Worm (Caenorhabditis elegans) whole organism, young adult: ENCODE measurements around the gene T07A5.7.

Experiments used
- B0035.1 ChIP-seq: sonication (generic microtip); optimal IDR thresholded peaks from 2 replicates; lab custom pipeline; 2016; ENCODE audit warnings: missing genetic modification characterization, mild to moderate bottlenecking, missing compliant biosample characterization, missing genotype, missing genetic modification reagents
- C17E4.6 ChIP-seq: fragments of 200-800 bp; sonication (Bioruptor generic); IDR thresholded peaks from 2 replicates; pipeline ENCODE4 v1.3.6; 2022; ENCODE audit warnings: missing genetic modification reagents, missing genetic modification characterization, missing compliant biosample characterization
- D2030.7 ChIP-seq: fragments of 200-800 bp; sonication (Bioruptor generic); IDR thresholded peaks from 2 replicates; pipeline ENCODE4 v1.3.6; 2022; ENCODE audit warnings: missing genetic modification reagents, missing genetic modification characterization, missing compliant biosample characterization
- F22D6.2 ChIP-seq: sonication (generic microtip); optimal IDR thresholded peaks from 2 replicates; lab custom pipeline; 2016; ENCODE audit warnings: mild to moderate bottlenecking, missing genetic modification characterization, missing compliant biosample characterization
- F23B12.7 ChIP-seq: sonication (generic microtip); optimal IDR thresholded peaks from 2 replicates; lab custom pipeline; 2017; ENCODE audit warnings: missing genetic modification characterization, mild to moderate bottlenecking, missing compliant biosample characterization, antibody characterized with exemption, moderate library complexity; ENCODE audit not compliant: insufficient read depth
- F52B5.7 ChIP-seq: sonication (generic microtip); optimal IDR thresholded peaks from 2 replicates; lab custom pipeline; 2016; ENCODE audit warnings: mild to moderate bottlenecking, missing genetic modification characterization, missing compliant biosample characterization
- F57A8.1 ChIP-seq: fragments of 200-800 bp; sonication (Bioruptor generic); optimal IDR thresholded peaks from 2 replicates; lab custom pipeline; 2018; ENCODE audit warnings: mild to moderate bottlenecking, missing genetic modification characterization, moderate library complexity, missing compliant biosample characterization
- T07F8.4 ChIP-seq: sonication (generic microtip); optimal IDR thresholded peaks from 2 replicates; lab custom pipeline; 2016; ENCODE audit warnings: mild to moderate bottlenecking, missing genetic modification characterization, moderate library complexity, missing compliant biosample characterization
- Y56A3A.18 ChIP-seq: fragments of 200-800 bp; sonication (Bioruptor generic); IDR thresholded peaks from 2 replicates; pipeline ENCODE4 v1.3.6; 2022; ENCODE audit warnings: missing genetic modification reagents, missing genetic modification characterization, missing compliant biosample characterization
- Y95B8A.8 ChIP-seq: fragments of 200-800 bp; sonication (Bioruptor generic); IDR thresholded peaks from 2 replicates; pipeline ENCODE4 v1.3.6; 2022; ENCODE audit warnings: missing genetic modification reagents, missing genetic modification characterization, missing compliant biosample characterization
- akir-1 ChIP-seq: fragments of 200-800 bp; sonication (Bioruptor generic); optimal IDR thresholded peaks from 2 replicates; lab custom pipeline; 2018; ENCODE audit warnings: mild to moderate bottlenecking, missing genetic modification characterization, moderate library complexity, missing compliant biosample characterization
- aptf-2 ChIP-seq: fragments of 200-800 bp; sonication (Bioruptor generic); conservative IDR thresholded peaks from 2 replicates; pipeline ENCODE4 v1.3.6; 2022; ENCODE audit warnings: missing genetic modification reagents, missing genetic modification characterization, missing compliant biosample characterization
- athp-1 ChIP-seq: sonication (generic microtip); optimal IDR thresholded peaks from 2 replicates; lab custom pipeline; 2017; ENCODE audit warnings: mild to moderate bottlenecking, missing genetic modification characterization, missing compliant biosample characterization
- attf-3 ChIP-seq: fragments of 200-800 bp; sonication (Bioruptor generic); conservative IDR thresholded peaks from 2 replicates; pipeline ENCODE4 v1.3.6; 2022; ENCODE audit warnings: missing genetic modification reagents, missing genetic modification characterization, missing compliant biosample characterization
- attf-5 ChIP-seq: fragments of 200-800 bp; sonication (Bioruptor generic); optimal IDR thresholded peaks from 2 replicates; lab custom pipeline; 2018; ENCODE audit warnings: mild to moderate bottlenecking, missing genetic modification characterization, missing compliant biosample characterization
- bed-1 ChIP-seq: fragments of 200-800 bp; sonication (Bioruptor generic); IDR thresholded peaks from 2 replicates; pipeline ENCODE4 v1.3.6; 2022; ENCODE audit warnings: missing genetic modification reagents, missing genetic modification characterization, missing compliant biosample characterization
- ccch-3 ChIP-seq: fragments of 200-800 bp; sonication (Bioruptor generic); optimal IDR thresholded peaks from 2 replicates; lab custom pipeline; 2018; ENCODE audit warnings: mild to moderate bottlenecking, missing genetic modification characterization, missing compliant biosample characterization
- cebp-1 ChIP-seq, 2 experiments: fragments of 200-800 bp in 1 of 2; sonication (Bioruptor generic) in 1 of 2; sonication (generic microtip) in 1 of 2; IDR thresholded peaks in 1 of 2; optimal IDR thresholded peaks in 1 of 2; 2 replicates each; pipeline versions ENCODE4 v1.3.6 to Lab custom; 2017 to 2022; ENCODE audit warnings: missing compliant biosample characterization in 2 of 2, missing genetic modification characterization in 2 of 2, mild to moderate bottlenecking in 1 of 2, missing genetic modification reagents in 1 of 2, moderate library complexity in 1 of 2
- ceh-100 ChIP-seq: fragments of 200-800 bp; sonication (Bioruptor generic); IDR thresholded peaks from 2 replicates; pipeline ENCODE4 v1.3.6; 2022; ENCODE audit warnings: missing genetic modification reagents, missing genetic modification characterization, missing compliant biosample characterization
- dox-1 ChIP-seq: fragments of 200-800 bp; sonication (Bioruptor generic); IDR thresholded peaks from 2 replicates; pipeline ENCODE4 v1.3.6; 2022; ENCODE audit warnings: missing genetic modification reagents, missing genetic modification characterization, missing compliant biosample characterization
- dpff-1 ChIP-seq: sonication (generic microtip); optimal IDR thresholded peaks from 2 replicates; lab custom pipeline; 2017; ENCODE audit warnings: mild to moderate bottlenecking, missing genetic modification characterization, missing compliant biosample characterization
- efl-1 ChIP-seq: fragments of 150-350 bp; optimal IDR thresholded peaks from 2 replicates; lab custom pipeline; 2014; ENCODE audit warnings: missing biosample characterization, missing genetic modification reagents, missing genetic modification characterization
- egl-18 ChIP-seq: fragments of 200-800 bp; sonication (Bioruptor generic); IDR thresholded peaks from 2 replicates; pipeline ENCODE4 v1.3.6; 2022; ENCODE audit warnings: missing genetic modification reagents, missing genetic modification characterization, missing compliant biosample characterization
- egl-44 ChIP-seq: fragments of 200-800 bp; sonication (Bioruptor generic); IDR thresholded peaks from 2 replicates; pipeline ENCODE4 v1.3.6; 2022; ENCODE audit warnings: missing genetic modification reagents, missing genetic modification characterization, missing compliant biosample characterization
- egrh-3 ChIP-seq: fragments of 200-800 bp; sonication (Bioruptor generic); IDR thresholded peaks from 2 replicates; pipeline ENCODE4 v1.3.6; 2022; ENCODE audit warnings: missing genetic modification reagents, missing genetic modification characterization, missing compliant biosample characterization
- ekl-4 ChIP-seq: fragments of 200-800 bp; sonication (Bioruptor generic); IDR thresholded peaks from 2 replicates; pipeline ENCODE4 v1.3.6; 2022; ENCODE audit warnings: missing genetic modification reagents, missing genetic modification characterization, missing compliant biosample characterization
- ets-4 ChIP-seq: fragments of 200-800 bp; sonication (Bioruptor generic); optimal IDR thresholded peaks from 2 replicates; lab custom pipeline; 2018; ENCODE audit warnings: mild to moderate bottlenecking, missing genetic modification characterization, missing compliant biosample characterization
- lag-1 ChIP-seq: fragments of 200-800 bp; sonication (Bioruptor generic); IDR thresholded peaks from 2 replicates; pipeline ENCODE4 v1.3.6; 2022; ENCODE audit warnings: missing genetic modification reagents, missing genetic modification characterization, missing compliant biosample characterization
- let-607 ChIP-seq, 2 experiments: fragments of 200-800 bp in 1 of 2; sonication (Bioruptor generic) in 1 of 2; sonication (generic microtip) in 1 of 2; optimal IDR thresholded peaks; 2 replicates each; lab custom pipeline; 2016 to 2018; ENCODE audit warnings: mild to moderate bottlenecking in 2 of 2, missing compliant biosample characterization in 2 of 2, missing genetic modification characterization in 2 of 2, moderate library complexity in 2 of 2, missing genotype in 1 of 2
- lin-26 ChIP-seq: fragments of 200-800 bp; sonication (Bioruptor generic); IDR thresholded peaks from 2 replicates; pipeline ENCODE4 v1.3.6; 2022; ENCODE audit warnings: missing genetic modification reagents, missing genetic modification characterization, missing compliant biosample characterization
- lin-40 ChIP-seq: sonication (generic microtip); optimal IDR thresholded peaks from 2 replicates; lab custom pipeline; 2016; ENCODE audit warnings: missing genetic modification characterization, mild to moderate bottlenecking, missing compliant biosample characterization, missing genotype, missing genetic modification reagents
- lir-1 ChIP-seq: fragments of 200-800 bp; sonication (Bioruptor generic); conservative IDR thresholded peaks from 2 replicates; pipeline ENCODE4 v1.3.6; 2022; ENCODE audit warnings: missing genetic modification reagents, missing genetic modification characterization, missing compliant biosample characterization
- madf-6 ChIP-seq: fragments of 200-800 bp; sonication (Bioruptor generic); IDR thresholded peaks from 2 replicates; pipeline ENCODE4 v1.3.6; 2022; ENCODE audit warnings: missing genetic modification reagents, missing genetic modification characterization, missing compliant biosample characterization
- madf-8 ChIP-seq: fragments of 200-800 bp; sonication (Bioruptor generic); conservative IDR thresholded peaks from 2 replicates; pipeline ENCODE4 v1.3.6; 2022; ENCODE audit warnings: missing genetic modification reagents, missing genetic modification characterization, missing compliant biosample characterization
- mxl-1 ChIP-seq: sonication (generic microtip); optimal IDR thresholded peaks from 2 replicates; lab custom pipeline; 2016; ENCODE audit warnings: missing genetic modification characterization, missing compliant biosample characterization
- nfyb-1 ChIP-seq: fragments of 200-800 bp; sonication (Bioruptor generic); IDR thresholded peaks from 2 replicates; pipeline ENCODE4 v1.3.6; 2022; ENCODE audit warnings: missing genetic modification reagents, missing genetic modification characterization, missing compliant biosample characterization
- nhr-120 ChIP-seq: fragments of 200-800 bp; sonication (Bioruptor generic); IDR thresholded peaks from 2 replicates; pipeline ENCODE4 v1.3.6; 2022; ENCODE audit warnings: missing genetic modification characterization, missing compliant biosample characterization
- nhr-179 ChIP-seq: sonication (generic microtip); optimal IDR thresholded peaks from 2 replicates; lab custom pipeline; 2016; ENCODE audit warnings: mild to moderate bottlenecking, missing genetic modification characterization, missing compliant biosample characterization
- nhr-80 ChIP-seq: sonication (generic microtip); optimal IDR thresholded peaks from 2 replicates; lab custom pipeline; 2016; ENCODE audit warnings: missing genetic modification characterization, missing compliant biosample characterization
- rec-8 ChIP-seq, 2 experiments: sonication (generic microtip); optimal IDR thresholded peaks; 2 replicates each; lab custom pipeline; 2016; ENCODE audit warnings: mild to moderate bottlenecking in 2 of 2, missing genetic modification characterization in 2 of 2, missing genetic modification reagents in 2 of 2, missing genotype in 2 of 2, missing biosample characterization in 1 of 2, missing compliant biosample characterization in 1 of 2, moderate library complexity in 1 of 2
- repo-1 ChIP-seq: sonication (generic microtip); optimal IDR thresholded peaks from 2 replicates; lab custom pipeline; 2017; ENCODE audit warnings: mild to moderate bottlenecking, missing genetic modification characterization, missing compliant biosample characterization
- sptf-2 ChIP-seq: fragments of 200-800 bp; sonication (Bioruptor generic); optimal IDR thresholded peaks from 2 replicates; lab custom pipeline; 2018; ENCODE audit warnings: mild to moderate bottlenecking, missing genetic modification characterization, missing compliant biosample characterization
- tbx-9 ChIP-seq: sonication (generic microtip); optimal IDR thresholded peaks from 2 replicates; lab custom pipeline; 2016; ENCODE audit warnings: borderline replicate concordance, missing genetic modification characterization, inconsistent platforms, missing compliant biosample characterization
- unc-130 ChIP-seq: sonication (generic microtip); optimal IDR thresholded peaks from 2 replicates; lab custom pipeline; 2016; ENCODE audit warnings: missing genetic modification reagents, missing genetic modification characterization, missing compliant biosample characterization
- xnd-1 ChIP-seq: sonication (generic microtip); optimal IDR thresholded peaks from 2 replicates; lab custom pipeline; 2016; ENCODE audit warnings: missing genotype, missing genetic modification reagents, missing genetic modification characterization, missing compliant biosample characterization
- ztf-22 ChIP-seq: fragments of 200-800 bp; sonication (Bioruptor generic); optimal IDR thresholded peaks from 2 replicates; lab custom pipeline; 2018; ENCODE audit warnings: mild to moderate bottlenecking, missing genetic modification characterization, moderate library complexity, missing compliant biosample characterization
- ztf-25 ChIP-seq: fragments of 200-800 bp; sonication (Bioruptor generic); IDR thresholded peaks from 2 replicates; pipeline ENCODE4 v1.3.6; 2022; ENCODE audit warnings: missing genetic modification reagents, missing genetic modification characterization, missing compliant biosample characterization

Gene T07A5.7

ce11 chrIII:10337508-10338166 lies 26.7 kb upstream of the T07A5.7 start, which contains the start of gene ttr-15:
Gene ttr-15, plus strand, starts transcription at chrIII:10337847.
- no peak for TF ChIP-seq T07F8.4 (tag; lab: Kevin White, UChicago)
- TF ChIP-seq attf-3: no peak
- TF ChIP-seq attf-5 (GFP tag; lab: Kevin White, UChicago): no peak
- TF ChIP-seq F57A8.1 (GFP tag; lab: Kevin White, UChicago): no peak
- TF ChIP-seq egl-18 (GFP tag; lab: Robert Waterston, UW): no peak
- no peak for TF ChIP-seq dox-1 (GFP tag; lab: Robert Waterston, UW)
- TF ChIP-seq Y56A3A.18 (GFP tag; lab: Robert Waterston, UW): 0 out of 2 replicates have a peak, but pooled peaks have one; percentile 45
- TF ChIP-seq madf-8 (GFP tag; lab: Robert Waterston, UW): no peak
- no peak for TF ChIP-seq F22D6.2 (tag; lab: Kevin White, UChicago)
- TF ChIP-seq sptf-2 (GFP tag; lab: Kevin White, UChicago): no peak
- no peak for TF ChIP-seq akir-1 (GFP tag; lab: Kevin White, UChicago)
- TF ChIP-seq rec-8 (tag; optimal IDR thresholded peaks at IDR 0.05; lab: Kevin White, UChicago): no peak
- TF ChIP-seq let-607 (tag; optimal IDR thresholded peaks at IDR 0.05; lab: Kevin White, UChicago): no peak
- peak; percentile 30; the same call in 1 of the 2 replicates for TF ChIP-seq lin-26 (GFP tag; lab: Robert Waterston, UW)
- 0 out of 2 replicates have a peak, but pooled peaks have one; percentile 25 for TF ChIP-seq madf-6 (GFP tag; lab: Robert Waterston, UW)
- peak; percentile 73 for TF ChIP-seq B0035.1
- TF ChIP-seq tbx-9 (tag; lab: Kevin White, UChicago): peak; percentile 71
- no peak for TF ChIP-seq cebp-1 (GFP tag; IDR thresholded peaks at IDR 0.05; lab: Robert Waterston, UW)
- peak; percentile 39 for TF ChIP-seq cebp-1 (tag; optimal IDR thresholded peaks at IDR 0.05; lab: Kevin White, UChicago)
- no peak for TF ChIP-seq D2030.7
- no peak for TF ChIP-seq mxl-1 (tag; lab: Kevin White, UChicago)
- TF ChIP-seq nhr-80: no peak
- no peak for TF ChIP-seq ceh-100 (GFP tag; lab: Robert Waterston, UW)
- no peak for TF ChIP-seq xnd-1 (tag; lab: Kevin White, UChicago)
- no peak for TF ChIP-seq ccch-3 (GFP tag; lab: Kevin White, UChicago)
- TF ChIP-seq F52B5.7 (tag; lab: Kevin White, UChicago): no peak
- TF ChIP-seq lir-1 (GFP tag; lab: Robert Waterston, UW): no peak
- no peak for TF ChIP-seq ztf-22
- TF ChIP-seq ets-4 (GFP tag; lab: Kevin White, UChicago): no peak
- no peak for TF ChIP-seq athp-1 (tag; lab: Kevin White, UChicago)
- no peak for TF ChIP-seq C17E4.6 (GFP tag; lab: Robert Waterston, UW)
- peak; percentile 22 for TF ChIP-seq repo-1 (tag; lab: Kevin White, UChicago)
- no peak for TF ChIP-seq ekl-4 (GFP tag; lab: Robert Waterston, UW)
- TF ChIP-seq egl-44: no peak
- TF ChIP-seq lin-40: peak; percentile 57
- TF ChIP-seq nhr-179: no peak
- no peak for TF ChIP-seq unc-130
- TF ChIP-seq Y95B8A.8: no peak
- no peak for TF ChIP-seq nhr-120 (GFP tag; lab: Robert Waterston, UW)
- no peak for TF ChIP-seq bed-1
- no peak for TF ChIP-seq aptf-2
- no peak for TF ChIP-seq egrh-3
- no peak for TF ChIP-seq lag-1
- TF ChIP-seq dpff-1 (tag; lab: Kevin White, UChicago): no peak
- no peak for TF ChIP-seq ztf-25 (GFP tag; lab: Robert Waterston, UW)
- no peak for TF ChIP-seq efl-1 (GFP tag; lab: Kevin White, UChicago)
- TF ChIP-seq nfyb-1 (GFP tag; lab: Robert Waterston, UW): no peak
- TF ChIP-seq F23B12.7: no peak
